Worm (Caenorhabditis elegans) whole organism, midembryonic: ENCODE data around the gene C14E2.11.

Experiments used
- cog-1 ChIP-seq: sonication (generic microtip); optimal IDR thresholded peaks from 2 replicates; lab custom pipeline; 2016; ENCODE audit warnings: missing genetic modification characterization, missing compliant biosample characterization
- flt-1 ChIP-seq: fragments of 200-800 bp; sonication (Bioruptor generic); IDR thresholded peaks from 2 replicates; pipeline ENCODE4 v1.3.6; 2022; ENCODE audit warnings: missing genetic modification characterization, missing compliant biosample characterization
- ref-1 ChIP-seq: fragments of 200-800 bp; sonication (Bioruptor generic); conservative IDR thresholded peaks from 2 replicates; pipeline ENCODE4 v1.3.6; 2022; ENCODE audit warnings: missing genetic modification reagents, missing genetic modification characterization, missing compliant biosample characterization
- ztf-23 ChIP-seq: fragments of 200-800 bp; sonication (Bioruptor generic); IDR thresholded peaks from 2 replicates; pipeline ENCODE4 v1.3.6; 2022; ENCODE audit warnings: missing genetic modification reagents, missing genetic modification characterization, missing compliant biosample characterization
- ztf-29 ChIP-seq: fragments of 200-800 bp; sonication (Bioruptor generic); IDR thresholded peaks from 2 replicates; pipeline ENCODE4 v1.3.6; 2022; ENCODE audit warnings: missing genetic modification reagents, missing genetic modification characterization, missing compliant biosample characterization

ce11 chrX:1798543-1798942 lies 2.7 kb upstream of the C14E2.11 start:
- TF ChIP-seq ztf-29 (GFP tag; lab: Robert Waterston, UW) (no peak), ref-1 (no peak), ztf-23 (GFP tag; lab: Robert Waterston, UW) (no peak), flt-1 (GFP tag; lab: Robert Waterston, UW) (no peak), cog-1 (tag; lab: Kevin White, UChicago) (no peak)
